Worm (Caenorhabditis elegans): ENCODE results near the gene pkc-2.

Gene pkc-2

ce11 chrX:9364501-9364900 lies at the start of gene pkc-2:
TSS of gene pkc-2 (plus strand) at chrX:9364818.
- no peak for TF ChIP-seq unc-62 (GFP tag; optimal IDR thresholded peaks at IDR 0.05)

- TF ChIP-seq unc-62 (GFP tag; optimal IDR thresholded peaks at IDR 0.05) = no peak
Measured at ce11 chrX:9319080-9319479, 45.5 kb upstream of the pkc-2 start, which contains the start of gene npr-7. TSS of gene npr-7 (minus strand) at chrX:9319180.

- no peak for TF ChIP-seq unc-62 (GFP tag; optimal IDR thresholded peaks at IDR 0.05)
Measured at ce11 chrX:9324962-9325361, 39.7 kb upstream of the pkc-2 start.

ce11 chrX:9330721-9331212 lies 33.9 kb upstream of the pkc-2 start, which contains the start of gene T20B5.2:
TSS of gene T20B5.2 (plus strand) at chrX:9331162.
- TF ChIP-seq unc-62 (GFP tag; optimal IDR thresholded peaks at IDR 0.05) = no peak

ce11 chrX:9336227-9336626 lies 28.4 kb upstream of the pkc-2 start:
- TF ChIP-seq unc-62 (GFP tag; optimal IDR thresholded peaks at IDR 0.05) = no peak

ce11 chrX:9337832-9338231 lies 26.8 kb upstream of the pkc-2 start:
- TF ChIP-seq unc-62 (GFP tag; optimal IDR thresholded peaks at IDR 0.05) = no peak

- no peak for TF ChIP-seq unc-62 (GFP tag; optimal IDR thresholded peaks at IDR 0.05)
Measured at ce11 chrX:9338375-9338774, 26.2 kb upstream of the pkc-2 start, which contains the start of gene apa-2. TSS of gene apa-2 (plus strand) at chrX:9338675.

- no peak for TF ChIP-seq unc-62 (GFP tag; optimal IDR thresholded peaks at IDR 0.05)
Measured at ce11 chrX:9347380-9347979, 17.1 kb upstream of the pkc-2 start, which contains the start of gene oga-1. TSS of gene oga-1 (minus strand) at chrX:9347430.

- no peak for TF ChIP-seq unc-62 (GFP tag; optimal IDR thresholded peaks at IDR 0.05)
Measured at ce11 chrX:9349844-9350556, 14.6 kb upstream of the pkc-2 start, which contains the start of gene flp-20. TSS of gene flp-20 (minus strand) at chrX:9349894.

- TF ChIP-seq unc-62 (GFP tag; optimal IDR thresholded peaks at IDR 0.05) = no peak
Measured at ce11 chrX:9361136-9361535, 3.5 kb upstream of the pkc-2 start.

- TF ChIP-seq unc-62 (GFP tag; optimal IDR thresholded peaks at IDR 0.05) = no peak
Measured at ce11 chrX:9364082-9364481, 536 bp upstream of the pkc-2 start.

- no peak for TF ChIP-seq unc-62 (GFP tag; optimal IDR thresholded peaks at IDR 0.05)
Measured at ce11 chrX:9369927-9370326, 5.3 kb downstream of the pkc-2 start.

ce11 chrX:9372221-9372620 lies 7.6 kb downstream of the pkc-2 start:
- no peak for TF ChIP-seq unc-62 (GFP tag; optimal IDR thresholded peaks at IDR 0.05)

ce11 chrX:9372987-9373386 lies 8.4 kb downstream of the pkc-2 start:
- no peak for TF ChIP-seq unc-62 (GFP tag; optimal IDR thresholded peaks at IDR 0.05)

ce11 chrX:9373729-9374128 lies 9.1 kb downstream of the pkc-2 start:
- no peak for TF ChIP-seq unc-62 (GFP tag; optimal IDR thresholded peaks at IDR 0.05)

ce11 chrX:9387041-9387440 lies 22.4 kb downstream of the pkc-2 start, which contains the start of gene C23F12.4:
TSS of gene C23F12.4 (plus strand) at chrX:9387341.
- no peak for TF ChIP-seq unc-62 (GFP tag; optimal IDR thresholded peaks at IDR 0.05)

- no peak for TF ChIP-seq unc-62 (GFP tag; optimal IDR thresholded peaks at IDR 0.05)
Measured at ce11 chrX:9388686-9389085, 24.1 kb downstream of the pkc-2 start.
